Worm (Caenorhabditis elegans): ENCODE measurements around the gene srt-47.

Gene srt-47

DNA sequence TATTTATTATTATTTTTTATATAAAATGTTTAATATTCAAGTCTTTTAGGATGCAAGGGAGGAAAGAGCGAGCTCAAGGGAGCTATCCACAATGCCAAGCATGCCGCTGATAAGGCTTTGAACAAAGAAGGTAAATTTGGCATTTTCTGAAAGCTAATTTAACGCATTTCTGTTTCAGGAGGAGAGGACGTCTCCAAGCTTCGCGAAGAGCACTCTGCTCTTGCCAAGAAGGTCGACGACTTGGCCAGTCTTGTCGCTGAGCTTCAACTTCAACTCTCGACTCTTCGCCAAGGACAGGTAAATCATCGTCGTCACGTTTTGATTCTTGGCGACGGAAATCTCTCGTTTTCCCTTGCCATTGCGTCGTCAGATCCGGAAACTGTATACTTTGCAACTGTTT, 15.7 kb downstream of the srt-47 start:
- TF ChIP-seq attf-6 (GFP tag; IDR thresholded peaks at IDR 0.05) (peak; percentile 51; the same call in 1 of the 2 replicates), madf-3 (GFP tag; IDR thresholded peaks at IDR 0.05) (0 out of 2 replicates have a peak, but pooled peaks have one; percentile 17), let-607 (tag; optimal IDR thresholded peaks at IDR 0.05) (no peak), cebp-2 (GFP tag; IDR thresholded peaks at IDR 0.05) (no peak), attf-3 (GFP tag; conservative IDR thresholded peaks at IDR 0.05) (no peak)

DNA sequence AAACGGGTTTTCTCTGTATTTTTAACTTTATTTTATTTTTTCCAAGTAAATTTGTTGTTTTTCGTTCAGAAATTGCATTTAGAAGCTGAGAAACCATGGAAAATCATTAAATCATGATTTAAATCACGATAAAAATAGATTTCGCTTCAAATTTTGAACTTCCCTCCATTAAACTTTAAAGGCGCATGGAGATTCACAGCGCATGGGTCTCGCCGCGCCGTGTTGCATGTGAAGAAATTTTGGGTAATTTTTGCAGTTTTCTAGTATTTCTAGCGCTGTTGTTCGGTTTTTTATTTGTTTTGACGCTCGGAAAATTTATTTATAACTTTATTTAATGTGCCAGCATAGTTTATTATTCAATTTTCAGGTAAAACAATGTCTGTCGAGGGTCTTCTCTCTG, 16.2 kb downstream of the srt-47 start, which contains the start of gene eef-1B.2:
Gene eef-1B.2 (plus strand): TSS at position 358 of the 400 bp plus-strand sequence.
- TF ChIP-seq D2030.7 (GFP tag; IDR thresholded peaks at IDR 0.05) (0 out of 2 replicates have a peak, but pooled peaks have one; percentile 36), efl-1 (GFP tag; optimal IDR thresholded peaks at IDR 0.05) (peak; percentile 80), Y67H2A.10 (GFP tag; conservative IDR thresholded peaks at IDR 0.05) (no peak), dox-1 (GFP tag; IDR thresholded peaks at IDR 0.05) (no peak), hmg-1.2 (GFP tag; IDR thresholded peaks at IDR 0.05) (0 out of 2 replicates have a peak, but pooled peaks have one; percentile 16), lin-54 (GFP tag; optimal IDR thresholded peaks at IDR 0.05) (peak; percentile 91), hlh-12 (tag; optimal IDR thresholded peaks at IDR 0.05) (no peak), let-607 (tag; optimal IDR thresholded peaks at IDR 0.05) (peak; percentile 9 to 77), him-1 (tag; optimal IDR thresholded peaks at IDR 0.05) (no peak), mel-28 (tag; optimal IDR thresholded peaks at IDR 0.05; ENCODE audit: borderline replicate concordance) (no peak), aptf-3 (GFP tag; IDR thresholded peaks at IDR 0.05) (no peak), lsy-27 (tag; optimal IDR thresholded peaks at IDR 0.05; ENCODE audit: borderline replicate concordance, insufficient read depth) (no peak), attf-6 (GFP tag; IDR thresholded peaks at IDR 0.05) (peak; percentile 64; the same call in 1 of the 2 replicates), xnd-1 (tag; optimal IDR thresholded peaks at IDR 0.05) (no peak), madf-6 (GFP tag; IDR thresholded peaks at IDR 0.05) (peak; percentile 56; the same call in 1 of the 2 replicates), repo-1 (tag; optimal IDR thresholded peaks at IDR 0.05) (no peak), tbp1 (GFP tag; optimal IDR thresholded peaks at IDR 0.05) (peak; percentile 37), pbrm-1 (GFP tag; IDR thresholded peaks at IDR 0.05) (0 out of 2 replicates have a peak, but pooled peaks have one; percentile 24), F33H1.4 (GFP tag; IDR thresholded peaks at IDR 0.05) (peak; percentile 82), attf-3 (GFP tag; conservative IDR thresholded peaks at IDR 0.05) (0 out of 2 replicates have a peak, but pooled peaks have one; percentile 18), attf-5 (GFP tag; optimal IDR thresholded peaks at IDR 0.05) (peak; percentile 51), zim-3 (tag; optimal IDR thresholded peaks at IDR 0.05) (no peak), B0336.3 (GFP tag; IDR thresholded peaks at IDR 0.05) (0 out of 2 replicates have a peak, but pooled peaks have one; percentile 35), lin-35 (GFP tag; optimal IDR thresholded peaks at IDR 0.05) (peak in 1 of 3 experiments; percentile 86), snpc-4 (GFP tag; optimal IDR thresholded peaks at IDR 0.05) (peak; percentile 68), snpc-4 (tag; optimal IDR thresholded peaks at IDR 0.05) (peak in 3 of 4 experiments; percentile 80 to 88 (median 87)), dpl-1 (GFP tag; optimal IDR thresholded peaks at IDR 0.05) (peak; percentile 74), lag-1 (GFP tag; IDR thresholded peaks at IDR 0.05) (no peak), ztf-18 (tag; optimal IDR thresholded peaks at IDR 0.05) (peak; percentile 86), cebp-1 (GFP tag; IDR thresholded peaks at IDR 0.05) (no peak), cebp-1 (tag; optimal IDR thresholded peaks at IDR 0.05) (peak; percentile 50), F23B12.7 (tag; optimal IDR thresholded peaks at IDR 0.05; ENCODE audit: insufficient read depth) (peak; percentile 62), snpc-1.1 (tag; optimal IDR thresholded peaks at IDR 0.05; ENCODE audit: insufficient read depth) (peak; percentile 12), lsl-1 (GFP tag; optimal IDR thresholded peaks at IDR 0.05) (peak; percentile 9), nhr-80 (tag; optimal IDR thresholded peaks at IDR 0.05) (peak; percentile 9), ceh-100 (GFP tag; IDR thresholded peaks at IDR 0.05) (no peak), mcd-1 (GFP tag; IDR thresholded peaks at IDR 0.05) (peak; percentile 43; the same call in 1 of the 2 replicates), unc-62 (GFP tag; optimal IDR thresholded peaks at IDR 0.05) (no peak), lin-40 (tag; optimal IDR thresholded peaks at IDR 0.05) (peak; percentile 12), F22D6.2 (tag; optimal IDR thresholded peaks at IDR 0.05) (no peak), hsf-1 (GFP tag; IDR thresholded peaks at IDR 0.05) (no peak), ceh-27 (GFP tag; optimal IDR thresholded peaks at IDR 0.05) (peak; percentile 5), cebp-2 (GFP tag; IDR thresholded peaks at IDR 0.05) (no peak)
